Fruit fly (Drosophila melanogaster): ENCODE data around the gene Vtld.

- TF ChIP-seq woc (GFP tag; optimal IDR thresholded peaks at IDR 0.05) = no peak
- no peak for TF ChIP-seq Abd-B (GFP tag; optimal IDR thresholded peaks at IDR 0.05)
- no peak for TF ChIP-seq OdsH (GFP tag; optimal IDR thresholded peaks at IDR 0.05)
- TF ChIP-seq rgr (GFP tag; optimal IDR thresholded peaks at IDR 0.05) = no peak
- no peak for TF ChIP-seq Jra (GFP tag; optimal IDR thresholded peaks at IDR 0.05)
- no peak for TF ChIP-seq usp (GFP tag; optimal IDR thresholded peaks at IDR 0.05)
- TF ChIP-seq h (GFP tag; optimal IDR thresholded peaks at IDR 0.05) = no peak
These were observed 27.4 kb downstream of the Vtld start for dm6 chr3L:19787632-19788031.
